Worm (Caenorhabditis elegans) whole organism, L4 larva: ENCODE results near the gene cyp-14A3.

Experiments
- D1046.2 ChIP-seq: fragments of 200-800 bp; sonication (Bioruptor generic); IDR thresholded peaks from 2 replicates; pipeline ENCODE4 v1.3.6; 2022; ENCODE audit warnings: missing genetic modification characterization, missing compliant biosample characterization
- F37D6.2 ChIP-seq: sonication (generic microtip); optimal IDR thresholded peaks from 2 replicates; lab custom pipeline; 2016; ENCODE audit warnings: mild to moderate bottlenecking, missing genetic modification characterization, missing compliant biosample characterization
- F44E2.7 ChIP-seq: fragments of 200-800 bp; sonication (Bioruptor generic); IDR thresholded peaks from 2 replicates; pipeline ENCODE4 v2.1.2; 2022; ENCODE audit warnings: missing genetic modification characterization, missing compliant biosample characterization
- T20F7.1 ChIP-seq: fragments of 200-800 bp; sonication (Bioruptor generic); optimal IDR thresholded peaks from 2 replicates; lab custom pipeline; 2018; ENCODE audit warnings: mild to moderate bottlenecking, missing genetic modification characterization, missing compliant biosample characterization
- T26A8.4 ChIP-seq: fragments of 200-800 bp; sonication (Bioruptor generic); IDR thresholded peaks from 2 replicates; pipeline ENCODE4 v1.3.6; 2022; ENCODE audit warnings: missing genetic modification characterization, missing compliant biosample characterization
- Y48G9A.11 ChIP-seq: fragments of 200-800 bp; sonication (Bioruptor generic); IDR thresholded peaks from 2 replicates; pipeline ENCODE4 v1.3.6; 2022; ENCODE audit warnings: missing genetic modification reagents, missing genetic modification characterization, missing compliant biosample characterization
- Y5F2A.4 ChIP-seq: fragments of 200-800 bp; sonication (Bioruptor generic); optimal IDR thresholded peaks from 2 replicates; lab custom pipeline; 2018; ENCODE audit warnings: mild to moderate bottlenecking, missing genetic modification characterization, missing compliant biosample characterization
- aly-2 ChIP-seq: sonication (generic microtip); optimal IDR thresholded peaks from 2 replicates; lab custom pipeline; 2018; ENCODE audit warnings: missing biosample characterization, missing genetic modification characterization
- ama-1 ChIP-seq: fragments of 150-350 bp; optimal IDR thresholded peaks from 2 replicates; lab custom pipeline; 2014; ENCODE audit warnings: inconsistent platforms, mixed read lengths
- arid-1 ChIP-seq: fragments of 200-800 bp; sonication (Bioruptor generic); conservative IDR thresholded peaks from 2 replicates; pipeline ENCODE4 v1.3.6; 2022; ENCODE audit warnings: missing genetic modification reagents, missing genetic modification characterization, missing compliant biosample characterization
- ceh-32 ChIP-seq: sonication (generic microtip); optimal IDR thresholded peaks from 2 replicates; lab custom pipeline; 2016; ENCODE audit warnings: mild to moderate bottlenecking, missing genetic modification characterization, missing compliant biosample characterization; ENCODE audit not compliant: poor library complexity
- ceh-44 ChIP-seq: fragments of 200-800 bp; sonication (Bioruptor generic); IDR thresholded peaks from 2 replicates; pipeline ENCODE4 v1.3.6; 2022; ENCODE audit warnings: missing genetic modification reagents, missing genetic modification characterization, missing compliant biosample characterization
- ctbp-1 ChIP-seq: fragments of 200-800 bp; sonication (Bioruptor generic); IDR thresholded peaks from 2 replicates; pipeline ENCODE4 v1.3.6; 2022; ENCODE audit warnings: missing genetic modification reagents, missing genetic modification characterization, missing compliant biosample characterization
- daf-12 ChIP-seq: fragments of 150-350 bp; optimal IDR thresholded peaks from 2 replicates; lab custom pipeline; 2014; ENCODE audit warnings: missing biosample characterization, missing genetic modification reagents, missing genetic modification characterization
- daf-16 ChIP-seq, 3 experiments: sonication (generic microtip); optimal IDR thresholded peaks; 2 replicates each; lab custom pipeline; 2016 to 2017; ENCODE audit warnings: missing genetic modification characterization in 3 of 3, missing genetic modification reagents in 3 of 3, mild to moderate bottlenecking in 2 of 3, missing compliant biosample characterization in 2 of 3, missing biosample characterization in 1 of 3, moderate library complexity in 1 of 3
- daf-19 ChIP-seq: fragments of 200-800 bp; sonication (Bioruptor generic); conservative IDR thresholded peaks from 2 replicates; pipeline ENCODE4 v1.3.6; 2022; ENCODE audit warnings: missing genetic modification characterization, missing compliant biosample characterization
- daf-8 ChIP-seq: fragments of 200-800 bp; sonication (Bioruptor generic); IDR thresholded peaks from 2 replicates; pipeline ENCODE4 v1.3.6; 2022; ENCODE audit warnings: missing genetic modification characterization, missing compliant biosample characterization
- dmd-6 ChIP-seq: fragments of 200-800 bp; sonication (Bioruptor generic); IDR thresholded peaks from 2 replicates; pipeline ENCODE4 v1.3.6; 2022; ENCODE audit warnings: missing genetic modification reagents, missing genetic modification characterization, missing compliant biosample characterization
- dmd-9 ChIP-seq: fragments of 200-800 bp; sonication (Bioruptor generic); IDR thresholded peaks from 2 replicates; pipeline ENCODE4 v1.3.6; 2022; ENCODE audit warnings: missing genetic modification reagents, missing genetic modification characterization, missing compliant biosample characterization
- egl-43 ChIP-seq: fragments of 200-800 bp; sonication (Bioruptor generic); IDR thresholded peaks from 2 replicates; pipeline ENCODE4 v1.3.6; 2022; ENCODE audit warnings: missing genetic modification reagents, missing genetic modification characterization, missing compliant biosample characterization
- fos-1 ChIP-seq: fragments of 150-350 bp; optimal IDR thresholded peaks from 2 replicates; lab custom pipeline; 2014; ENCODE audit warnings: missing biosample characterization, missing genetic modification characterization
- gei-8 ChIP-seq: fragments of 200-800 bp; sonication (Bioruptor generic); optimal IDR thresholded peaks from 2 replicates; lab custom pipeline; 2018; ENCODE audit warnings: mild to moderate bottlenecking, missing genetic modification characterization, missing compliant biosample characterization
- hif-1 ChIP-seq, 2 experiments: sonication (generic microtip); optimal IDR thresholded peaks; 2 replicates each; lab custom pipeline; 2016 to 2017; ENCODE audit warnings: missing compliant biosample characterization in 2 of 2, missing genetic modification characterization in 2 of 2, missing genetic modification reagents in 2 of 2, missing genotype in 2 of 2, mild to moderate bottlenecking in 1 of 2
- hmg-1.1 ChIP-seq: fragments of 200-800 bp; sonication (Bioruptor generic); IDR thresholded peaks from 2 replicates; pipeline ENCODE4 v1.3.6; 2022; ENCODE audit warnings: missing genetic modification reagents, missing genetic modification characterization, missing compliant biosample characterization
- lin-1 ChIP-seq: fragments of 200-800 bp; sonication (Bioruptor generic); IDR thresholded peaks from 2 replicates; pipeline ENCODE4 v1.3.6; 2022; ENCODE audit warnings: missing genetic modification reagents, missing genetic modification characterization, missing compliant biosample characterization
- lin-15B ChIP-seq: fragments of 150-350 bp; sonication (generic microtip); optimal IDR thresholded peaks from 3 replicates; lab custom pipeline; 2014; ENCODE audit warnings: missing biosample characterization, missing genetic modification characterization
- lin-29 ChIP-seq: fragments of 200-800 bp; sonication (Bioruptor generic); IDR thresholded peaks from 2 replicates; pipeline ENCODE4 v1.3.6; 2022; ENCODE audit warnings: missing genetic modification reagents, missing genetic modification characterization, missing compliant biosample characterization
- lin-39 ChIP-seq: fragments of 150-350 bp; optimal IDR thresholded peaks from 2 replicates; lab custom pipeline; 2014; ENCODE audit warnings: missing biosample characterization, missing genetic modification reagents, missing genetic modification characterization
- lir-3 ChIP-seq: sonication (generic microtip); optimal IDR thresholded peaks from 2 replicates; lab custom pipeline; 2016; ENCODE audit warnings: mild to moderate bottlenecking, missing genetic modification characterization, missing compliant biosample characterization
- lsy-2 ChIP-seq, 2 experiments: fragments of 150-350 bp in 1 of 2; sonication (generic microtip) in 1 of 2; optimal IDR thresholded peaks; 2 replicates each; lab custom pipeline; 2014 to 2017; ENCODE audit warnings: missing biosample characterization in 2 of 2, missing genetic modification characterization in 2 of 2
- mdl-1 ChIP-seq, 2 experiments: fragments of 150-350 bp in 1 of 2; sonication (generic microtip) in 1 of 2; optimal IDR thresholded peaks; 2 replicates each; lab custom pipeline; 2014 to 2017; ENCODE audit warnings: missing biosample characterization in 2 of 2, missing genetic modification characterization in 2 of 2
- mdt-29 ChIP-seq: fragments of 200-800 bp; sonication (Bioruptor generic); IDR thresholded peaks from 2 replicates; pipeline ENCODE4 v1.3.6; 2022; ENCODE audit warnings: missing genetic modification reagents, missing genetic modification characterization, missing compliant biosample characterization
- mep-1 ChIP-seq: fragments of 150-350 bp; sonication (generic microtip); optimal IDR thresholded peaks from 3 replicates; lab custom pipeline; 2014; ENCODE audit warnings: missing biosample characterization, missing genetic modification characterization
- mes-2 ChIP-seq: sonication (generic microtip); optimal IDR thresholded peaks from 2 replicates; lab custom pipeline; 2016; ENCODE audit warnings: missing genotype, mild to moderate bottlenecking, missing genetic modification characterization, missing compliant biosample characterization; ENCODE audit not compliant: poor library complexity, severe bottlenecking
- mxl-2 ChIP-seq: fragments of 200-800 bp; sonication (Bioruptor generic); conservative IDR thresholded peaks from 2 replicates; pipeline ENCODE4 v1.3.6; 2022; ENCODE audit warnings: missing genetic modification reagents, missing genetic modification characterization, missing compliant biosample characterization
- nhr-28 ChIP-seq: fragments of 150-350 bp; optimal IDR thresholded peaks from 2 replicates; lab custom pipeline; 2014; ENCODE audit warnings: missing biosample characterization, missing genetic modification characterization
- nhr-6 ChIP-seq: fragments of 150-350 bp; optimal IDR thresholded peaks from 2 replicates; lab custom pipeline; 2014; ENCODE audit warnings: missing biosample characterization, missing genetic modification characterization
- nhr-77 ChIP-seq: fragments of 150-350 bp; optimal IDR thresholded peaks from 2 replicates; lab custom pipeline; 2014; ENCODE audit warnings: missing biosample characterization, missing genetic modification characterization
- pha-4 ChIP-seq, 2 experiments: fragments of 150-350 bp in 1 of 2; fragments of 200-800 bp in 1 of 2; sonication (Bioruptor generic) in 1 of 2; IDR thresholded peaks in 1 of 2; optimal IDR thresholded peaks in 1 of 2; 2 replicates each; pipeline versions ENCODE4 v1.3.6 to Lab custom; 2014 to 2022; ENCODE audit warnings: missing genetic modification characterization in 2 of 2, missing genetic modification reagents in 2 of 2, missing biosample characterization in 1 of 2, missing compliant biosample characterization in 1 of 2
- php-3 ChIP-seq: fragments of 200-800 bp; sonication (Bioruptor generic); IDR thresholded peaks from 2 replicates; pipeline ENCODE4 v1.3.6; 2022; ENCODE audit warnings: missing genetic modification reagents, missing genetic modification characterization, missing compliant biosample characterization
- pqm-1 ChIP-seq: sonication (generic microtip); optimal IDR thresholded peaks from 2 replicates; lab custom pipeline; 2017; ENCODE audit warnings: missing biosample characterization, missing genetic modification characterization
- rbr-2 ChIP-seq: sonication (generic microtip); optimal IDR thresholded peaks from 2 replicates; lab custom pipeline; 2016; ENCODE audit warnings: missing genotype, missing genetic modification characterization, missing compliant biosample characterization
- set-16 ChIP-seq: fragments of 200-800 bp; sonication (Bioruptor generic); IDR thresholded peaks from 2 replicates; pipeline ENCODE4 v1.3.6; 2022; ENCODE audit warnings: missing genetic modification reagents, missing genetic modification characterization, missing compliant biosample characterization
- snpc-1.2 ChIP-seq: fragments of 200-800 bp; sonication (Bioruptor generic); IDR thresholded peaks from 2 replicates; pipeline ENCODE4 v1.3.6; 2022; ENCODE audit warnings: missing genetic modification reagents, missing genetic modification characterization, missing compliant biosample characterization
- tag-97 ChIP-seq: fragments of 200-800 bp; sonication (Bioruptor generic); IDR thresholded peaks from 2 replicates; pipeline ENCODE4 v1.3.6; 2022; ENCODE audit warnings: missing genetic modification characterization, missing compliant biosample characterization
- vab-7 ChIP-seq: fragments of 200-800 bp; sonication (Bioruptor generic); IDR thresholded peaks from 2 replicates; pipeline ENCODE4 v1.3.6; 2022; ENCODE audit warnings: missing genetic modification reagents, missing genetic modification characterization, missing compliant biosample characterization
- zfp-3 ChIP-seq: fragments of 200-800 bp; sonication (Bioruptor generic); conservative IDR thresholded peaks from 2 replicates; pipeline ENCODE4 v1.3.6; 2022; ENCODE audit warnings: missing genetic modification reagents, missing genetic modification characterization, missing compliant biosample characterization
- ztf-11 ChIP-seq: fragments of 150-350 bp; optimal IDR thresholded peaks from 2 replicates; lab custom pipeline; 2014; ENCODE audit warnings: missing biosample characterization, missing genetic modification characterization
- ztf-7 ChIP-seq: fragments of 150-350 bp; optimal IDR thresholded peaks from 2 replicates; lab custom pipeline; 2014; ENCODE audit warnings: missing biosample characterization, missing genetic modification characterization

The cyp-14A3 gene

DNA sequence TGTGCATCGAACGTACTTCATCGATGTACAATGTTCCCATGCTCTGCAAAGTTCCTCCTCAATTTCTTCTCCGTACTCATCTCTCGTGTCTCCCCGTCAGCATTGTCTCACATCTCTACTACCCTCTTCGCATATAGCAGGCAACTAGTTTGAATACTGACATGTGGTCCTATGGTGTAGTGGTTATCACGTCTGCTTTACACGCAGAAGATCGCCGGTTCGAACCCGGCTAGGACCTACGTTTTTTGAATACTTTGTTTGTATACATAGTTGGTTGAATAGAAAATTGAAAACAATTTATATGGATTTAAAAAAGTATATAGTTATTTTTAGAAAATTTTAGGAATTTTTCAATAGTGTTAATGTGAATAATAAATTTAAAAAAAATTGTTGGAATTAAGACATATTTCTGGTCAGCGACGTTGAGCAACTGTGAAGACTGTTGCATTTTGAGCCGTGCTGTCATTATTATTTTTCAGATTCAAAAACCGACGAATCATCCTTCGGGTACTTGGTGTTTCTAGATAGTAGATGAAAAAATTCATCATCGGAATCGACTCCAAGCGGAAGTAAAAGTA is 33.0 kb upstream of the cyp-14A3 start:
- TF ChIP-seq snpc-1.2 (GFP tag; lab: Robert Waterston, UW) (peak; percentile 92), lir-3 (tag; lab: Kevin White, UChicago) (peak; percentile 89), zfp-3 (GFP tag; lab: Robert Waterston, UW) (peak; percentile 85), ctbp-1 (peak; percentile 93), lin-1 (GFP tag; lab: Robert Waterston, UW) (peak; percentile 89), ceh-32 (tag; lab: Kevin White, UChicago) (peak; percentile 79), pqm-1 (no peak), ceh-44 (GFP tag; lab: Robert Waterston, UW) (peak; percentile 87), mep-1 (tag; lab: Kevin White, UChicago) (no peak), lsy-2 (tag; optimal IDR thresholded peaks at IDR 0.05; lab: Kevin White, UChicago) (peak in 1 of 2 experiments; percentile 3), nhr-6 (tag; lab: Kevin White, UChicago) (peak; percentile 63), fos-1 (tag; lab: Kevin White, UChicago) (no peak), ztf-11 (tag; lab: Kevin White, UChicago) (no peak), daf-16 (GFP tag; optimal IDR thresholded peaks at IDR 0.05; lab: Kevin White, UChicago) (peak; percentile 87 to 97), daf-16 (tag; optimal IDR thresholded peaks at IDR 0.05; lab: Kevin White, UChicago) (peak; percentile 89), T20F7.1 (peak; percentile 81), dmd-6 (GFP tag; lab: Robert Waterston, UW) (peak; percentile 76), arid-1 (GFP tag; lab: Robert Waterston, UW) (peak; percentile 91), nhr-28 (tag; lab: Kevin White, UChicago) (peak; percentile 57), Y5F2A.4 (GFP tag; lab: Kevin White, UChicago) (peak; percentile 81), daf-12 (tag; lab: Kevin White, UChicago) (no peak), mxl-2 (peak; percentile 79), lin-29 (peak; percentile 83), php-3 (GFP tag; lab: Robert Waterston, UW) (peak; percentile 87), lin-39 (tag; lab: Kevin White, UChicago) (no peak), D1046.2 (peak; percentile 91), set-16 (GFP tag; lab: Robert Waterston, UW) (no peak), ztf-7 (tag; lab: Kevin White, UChicago) (peak; percentile 88), F37D6.2 (tag; lab: Kevin White, UChicago) (peak; percentile 78), pha-4 (GFP tag; IDR thresholded peaks at IDR 0.05; lab: Robert Waterston, UW) (no peak; the same call in none of the 2 replicates), pha-4 (tag; optimal IDR thresholded peaks at IDR 0.05; lab: Kevin White, UChicago) (peak; percentile 12), dmd-9 (GFP tag; lab: Robert Waterston, UW) (peak; percentile 72; the same call in 1 of the 2 replicates), mes-2 (tag; lab: Kevin White, UChicago) (no peak), hif-1 (tag; optimal IDR thresholded peaks at IDR 0.05; lab: Kevin White, UChicago) (no peak), aly-2 (tag; lab: Kevin White, UChicago) (no peak), lin-15B (tag; lab: Kevin White, UChicago) (no peak), nhr-77 (tag; lab: Kevin White, UChicago) (peak; percentile 71), rbr-2 (tag; lab: Kevin White, UChicago) (peak; percentile 90), hmg-1.1 (GFP tag; lab: Robert Waterston, UW) (peak; percentile 98), daf-19 (GFP tag; lab: Robert Waterston, UW) (peak; percentile 97), daf-8 (GFP tag; lab: Robert Waterston, UW) (peak; percentile 82; the same call in 1 of the 2 replicates), Y48G9A.11 (GFP tag; lab: Robert Waterston, UW) (peak; percentile 73), ama-1 (no peak), egl-43 (no peak), mdt-29 (GFP tag; lab: Robert Waterston, UW) (peak; percentile 90), gei-8 (peak; percentile 74), mdl-1 (tag; optimal IDR thresholded peaks at IDR 0.05; lab: Kevin White, UChicago) (peak; percentile 42 to 64), T26A8.4 (no peak), vab-7 (GFP tag; lab: Robert Waterston, UW) (peak; percentile 98), tag-97 (no peak), F44E2.7 (GFP tag; lab: Robert Waterston, UW) (peak; percentile 94)
